Worm (Caenorhabditis elegans): ENCODE results near the gene vig-1.

Gene vig-1

DNA sequence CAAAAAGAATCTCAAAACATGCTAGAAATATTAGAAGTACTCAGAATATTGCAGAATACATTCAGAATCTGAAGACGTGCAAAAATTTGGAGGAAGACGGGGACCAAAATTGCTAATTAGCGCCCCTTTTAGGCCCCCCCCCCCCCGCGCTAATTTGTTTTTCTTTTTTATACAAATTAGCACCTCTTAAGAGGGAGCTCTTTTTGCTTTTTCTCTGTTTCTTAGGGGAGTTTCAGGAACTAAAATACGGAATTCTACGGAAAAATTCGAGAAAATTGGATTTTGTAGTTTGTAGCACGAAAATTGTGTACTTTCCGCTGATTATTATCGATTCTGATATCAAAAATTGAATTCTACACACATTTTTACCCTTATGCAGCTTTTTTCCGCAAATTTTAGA lies 19.3 kb upstream of the vig-1 start, which contains the start of gene glb-31:
Gene glb-31, minus strand, starts transcription at position 101 of the 400 bp plus-strand sequence.
- TF ChIP-seq K09A11.1 (tag; optimal IDR thresholded peaks at IDR 0.05; ENCODE audit: insufficient read depth) = no peak
- TF ChIP-seq ceh-45 (GFP tag; IDR thresholded peaks at IDR 0.05) = no peak
- no peak for TF ChIP-seq ahr-1 (tag; optimal IDR thresholded peaks at IDR 0.05)
- no peak for TF ChIP-seq ceh-24 (tag; optimal IDR thresholded peaks at IDR 0.05)

DNA sequence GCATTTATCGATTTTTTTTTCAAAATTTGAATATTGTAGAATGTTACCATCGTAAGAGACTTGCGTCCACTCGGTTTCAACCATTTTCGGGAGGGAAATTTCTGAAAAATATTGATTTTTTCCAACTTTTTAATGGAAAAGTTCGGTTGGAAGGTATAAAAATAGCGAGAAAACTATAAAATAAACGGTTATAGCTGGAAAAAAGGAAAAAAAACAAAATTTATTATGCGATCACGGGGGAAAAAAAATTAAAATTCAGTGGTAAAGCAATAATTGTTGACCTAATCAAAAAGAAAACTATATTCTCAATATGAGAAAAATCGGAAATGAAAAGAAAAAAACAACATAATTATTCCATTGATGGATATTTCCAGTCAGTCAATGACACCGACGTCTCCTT lies 14.8 kb upstream of the vig-1 start, which contains the start of gene emc-2:
Gene emc-2, minus strand, starts transcription at position 101 of the 400 bp plus-strand sequence.
- no peak for TF ChIP-seq unc-86 (tag; optimal IDR thresholded peaks at IDR 0.05)
- TF ChIP-seq sox-2 (GFP tag; IDR thresholded peaks at IDR 0.05) = no peak

DNA sequence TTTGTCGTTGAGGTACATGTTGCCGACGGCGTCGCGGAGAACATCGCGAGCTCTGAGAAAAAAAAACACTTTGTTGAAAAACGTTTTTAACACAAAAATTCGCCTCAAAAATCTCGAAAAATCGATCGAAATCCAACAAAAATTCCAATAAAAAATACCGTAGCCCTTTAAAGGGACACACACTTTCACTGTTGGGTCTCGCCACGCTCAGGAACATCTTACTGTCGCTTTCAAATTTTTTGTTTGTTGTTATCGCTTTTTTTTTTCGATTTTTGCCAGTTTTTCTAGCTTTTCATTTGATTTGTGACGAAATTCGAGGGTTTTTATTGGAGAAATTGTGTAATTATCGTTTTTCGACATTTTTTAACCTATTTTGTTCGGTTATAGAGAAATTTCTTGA lies 14.3 kb upstream of the vig-1 start:
- TF ChIP-seq rnt-1 (tag; optimal IDR thresholded peaks at IDR 0.05) (no peak), che-1 (tag; optimal IDR thresholded peaks at IDR 0.05) (no peak), ceh-9 (tag; optimal IDR thresholded peaks at IDR 0.05) (no peak), unc-55 (GFP tag; optimal IDR thresholded peaks at IDR 0.05) (no peak), fkh-10 (GFP tag; optimal IDR thresholded peaks at IDR 0.05) (no peak)

DNA sequence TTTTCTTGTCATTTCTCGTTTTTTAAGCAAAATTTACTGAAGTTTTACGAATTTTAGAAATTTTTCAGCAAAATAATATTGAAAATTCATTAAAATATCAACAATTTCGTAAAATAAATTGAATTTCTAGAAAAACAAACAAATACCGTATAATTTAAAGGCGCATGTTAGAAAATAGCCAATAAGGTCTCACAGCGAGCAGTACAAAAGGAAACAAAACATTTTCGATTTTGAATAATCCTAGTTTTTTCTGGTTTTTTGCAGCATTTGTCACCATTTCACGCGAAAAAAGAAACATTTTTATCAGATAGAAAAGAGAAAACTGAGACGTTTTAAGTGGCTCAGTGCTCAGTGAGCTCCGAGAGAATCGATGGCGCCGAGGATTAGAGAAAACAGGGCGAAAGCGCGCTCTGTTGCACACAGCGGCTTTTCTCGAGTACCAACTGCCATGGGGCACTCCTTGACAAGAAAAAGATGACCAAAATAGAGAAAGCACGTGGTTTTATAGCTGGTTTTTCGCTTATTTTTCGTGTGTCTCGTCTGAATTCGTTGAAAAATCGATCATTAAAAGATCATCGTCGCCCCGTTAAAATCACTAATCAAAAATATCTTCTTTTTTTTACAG lies 10.8 kb upstream of the vig-1 start, which contains the start of the genes alh-6 and fcho-1:
Gene alh-6, minus strand, starts transcription at position 242 of the 625 bp plus-strand sequence.
Gene fcho-1, plus strand, starts transcription at position 624 of the 625 bp plus-strand sequence.
- TF ChIP-seq ceh-48 (tag; optimal IDR thresholded peaks at IDR 0.05) (peak; percentile 10), ceh-22 (tag; optimal IDR thresholded peaks at IDR 0.05) (no peak), hlh-30 (tag; optimal IDR thresholded peaks at IDR 0.05; ENCODE audit: insufficient read depth) (peak; percentile 29)

DNA sequence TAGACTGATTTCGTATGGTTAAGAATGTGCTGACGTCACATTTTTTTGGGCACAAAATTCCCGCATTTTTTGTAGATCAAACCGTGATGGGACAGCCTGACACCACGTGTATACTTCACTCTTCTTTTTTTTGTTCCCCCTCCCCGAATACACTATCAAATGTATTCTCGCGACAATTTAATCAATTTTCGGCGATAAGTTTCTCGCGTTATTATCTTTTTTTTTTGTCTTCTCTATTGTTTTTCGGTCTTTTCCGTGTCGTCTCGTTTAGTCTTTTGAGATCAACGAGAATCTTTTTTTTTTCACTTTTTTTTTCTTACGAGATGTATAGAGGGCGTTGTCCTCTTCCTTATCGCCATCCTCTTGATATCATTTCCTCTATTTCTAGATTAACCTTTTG lies 5.6 kb upstream of the vig-1 start:
- TF ChIP-seq hlh-8 (tag; optimal IDR thresholded peaks at IDR 0.05) (no peak), ceh-18 (tag; optimal IDR thresholded peaks at IDR 0.05) (no peak), K02D7.2 (tag; optimal IDR thresholded peaks at IDR 0.05) (no peak), ets-4 (tag; optimal IDR thresholded peaks at IDR 0.05) (no peak), ceh-30 (tag; optimal IDR thresholded peaks at IDR 0.05) (no peak), lin-11 (tag; optimal IDR thresholded peaks at IDR 0.05) (no peak), ceh-34 (tag; optimal IDR thresholded peaks at IDR 0.05) (no peak), sdc-2 (tag; optimal IDR thresholded peaks at IDR 0.05) (no peak)

DNA sequence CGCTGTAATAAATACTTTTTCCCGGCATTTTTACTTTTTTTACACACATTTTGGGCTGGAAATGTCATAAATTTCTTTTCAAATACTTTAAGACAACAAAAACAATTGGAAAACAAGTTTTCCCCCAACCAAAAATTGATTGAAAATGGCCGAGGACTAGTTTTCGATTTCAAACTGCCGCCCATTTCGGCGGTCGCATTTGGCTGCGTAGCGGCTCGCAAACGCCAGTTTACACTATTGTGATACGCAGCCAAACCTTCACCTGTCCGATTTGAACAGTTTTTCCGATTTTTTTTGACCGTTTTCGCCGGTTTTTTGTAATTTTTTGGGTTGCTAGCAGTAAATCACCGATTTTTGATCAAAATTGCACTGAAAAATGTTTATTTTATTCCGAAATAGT lies 425 bp upstream of the vig-1 start:
- TF ChIP-seq ref-2 (tag; optimal IDR thresholded peaks at IDR 0.05) (peak; percentile 80), fax-1 (tag; optimal IDR thresholded peaks at IDR 0.05) (no peak), hlh-30 (tag; optimal IDR thresholded peaks at IDR 0.05; ENCODE audit: insufficient read depth) (no peak), ceh-31 (tag; optimal IDR thresholded peaks at IDR 0.05) (peak; percentile 89), rnt-1 (tag; optimal IDR thresholded peaks at IDR 0.05) (peak; percentile 90), syd-9 (tag; optimal IDR thresholded peaks at IDR 0.05) (peak; percentile 61), madf-2 (tag; optimal IDR thresholded peaks at IDR 0.05) (peak; percentile 68), ztf-16 (tag; optimal IDR thresholded peaks at IDR 0.05) (peak; percentile 27), odd-2 (tag; optimal IDR thresholded peaks at IDR 0.05) (peak; percentile 15), nhr-232 (tag; optimal IDR thresholded peaks at IDR 0.05) (no peak), ceh-2 (tag; optimal IDR thresholded peaks at IDR 0.05) (peak; percentile 66), npax-4 (tag; optimal IDR thresholded peaks at IDR 0.05) (no peak), ceh-34 (tag; optimal IDR thresholded peaks at IDR 0.05) (peak; percentile 93), C38D4.7 (GFP tag; optimal IDR thresholded peaks at IDR 0.05) (peak; percentile 58), ceh-22 (tag; optimal IDR thresholded peaks at IDR 0.05) (no peak), dve-1 (tag; optimal IDR thresholded peaks at IDR 0.05) (peak; percentile 90), ttx-3 (tag; optimal IDR thresholded peaks at IDR 0.05) (peak; percentile 51), unc-3 (GFP tag; conservative IDR thresholded peaks at IDR 0.05) (no peak), unc-3 (tag; optimal IDR thresholded peaks at IDR 0.05) (no peak), ceh-48 (tag; optimal IDR thresholded peaks at IDR 0.05) (peak; percentile 58), unc-86 (tag; optimal IDR thresholded peaks at IDR 0.05) (peak; percentile 81), F13H6.1 (tag; optimal IDR thresholded peaks at IDR 0.05) (peak; percentile 78), T23F11.4 (GFP tag; optimal IDR thresholded peaks at IDR 0.05) (peak; percentile 24), pag-3 (tag; optimal IDR thresholded peaks at IDR 0.05; ENCODE audit: borderline replicate concordance) (no peak), ahr-1 (tag; optimal IDR thresholded peaks at IDR 0.05) (no peak), sox-2 (GFP tag; IDR thresholded peaks at IDR 0.05) (peak; percentile 7; the same call in 1 of the 2 replicates), hlh-8 (tag; optimal IDR thresholded peaks at IDR 0.05) (no peak), unc-42 (tag; optimal IDR thresholded peaks at IDR 0.05) (peak; percentile 72), fkh-10 (GFP tag; optimal IDR thresholded peaks at IDR 0.05) (no peak)
